Worm (Caenorhabditis elegans): Measurements from ENCODE around the gene C14A11.6.

The C14A11.6 gene

DNA sequence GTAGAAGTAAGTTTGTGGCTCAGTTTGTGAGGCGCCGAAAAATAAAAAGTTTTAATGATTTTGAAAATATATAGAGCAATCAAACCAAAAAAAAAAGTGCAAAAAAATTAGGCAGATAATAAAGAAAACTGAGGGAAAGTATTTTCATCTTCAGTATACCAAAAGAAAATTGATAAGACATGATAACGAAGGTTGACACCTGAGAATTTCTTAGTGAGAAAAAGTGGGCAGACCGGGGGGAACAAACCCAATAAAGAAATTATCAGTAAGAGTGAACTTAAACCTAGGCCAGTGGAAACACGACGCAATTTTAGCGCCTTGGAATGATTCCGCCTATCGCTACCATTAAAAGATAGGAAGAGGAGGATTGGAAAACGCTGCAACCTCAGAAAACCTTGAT, 24.7 kb upstream of the C14A11.6 start:
- TF ChIP-seq M03D4.4 (tag; optimal IDR thresholded peaks at IDR 0.05) (no peak), pha-4 (tag; optimal IDR thresholded peaks at IDR 0.05) (no peak), mls-2 (tag; optimal IDR thresholded peaks at IDR 0.05) (no peak), nhr-237 (tag; optimal IDR thresholded peaks at IDR 0.05) (no peak), flh-1 (GFP tag; optimal IDR thresholded peaks at IDR 0.05) (no peak), mep-1 (tag; optimal IDR thresholded peaks at IDR 0.05) (no peak), drap-1 (GFP tag; optimal IDR thresholded peaks at IDR 0.05) (no peak), ces-1 (GFP tag; optimal IDR thresholded peaks at IDR 0.05) (no peak), elt-3 (tag; optimal IDR thresholded peaks at IDR 0.05) (no peak), unc-120 (tag; optimal IDR thresholded peaks at IDR 0.05; ENCODE audit: poor library complexity, severe bottlenecking) (no peak)

DNA sequence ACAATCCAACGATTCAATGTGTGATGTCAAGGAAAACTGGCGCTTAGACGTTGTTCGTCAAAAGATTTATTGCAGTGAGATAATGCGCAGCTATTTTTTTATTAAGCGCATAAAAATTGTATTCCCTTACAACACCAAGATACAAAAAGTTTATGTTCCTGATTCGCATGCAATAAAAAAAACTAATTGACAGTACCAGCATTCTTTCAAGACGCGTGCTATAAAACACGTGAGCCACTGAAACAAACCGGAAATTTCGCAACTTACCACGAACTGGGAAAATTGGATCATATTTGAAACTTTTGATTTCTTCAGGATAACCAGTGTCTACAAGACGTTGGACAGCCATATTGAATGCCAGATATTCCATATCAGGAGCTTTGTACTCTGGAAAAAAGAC, 23.5 kb upstream of the C14A11.6 start:
- TF ChIP-seq ceh-83 (GFP tag; optimal IDR thresholded peaks at IDR 0.05) (no peak), zip-8 (tag; optimal IDR thresholded peaks at IDR 0.05) (no peak), hlh-1 (tag; optimal IDR thresholded peaks at IDR 0.05) (no peak), elt-3 (tag; optimal IDR thresholded peaks at IDR 0.05) (no peak), ceh-39 (tag; optimal IDR thresholded peaks at IDR 0.05) (no peak), nhr-2 (tag; optimal IDR thresholded peaks at IDR 0.05) (no peak), M03D4.4 (tag; optimal IDR thresholded peaks at IDR 0.05) (no peak), nhr-12 (tag; optimal IDR thresholded peaks at IDR 0.05) (no peak), blmp-1 (tag; optimal IDR thresholded peaks at IDR 0.05) (no peak), snpc-4 (tag; optimal IDR thresholded peaks at IDR 0.05) (no peak), nhr-76 (tag; optimal IDR thresholded peaks at IDR 0.05) (no peak), elt-1 (tag; optimal IDR thresholded peaks at IDR 0.05; ENCODE audit: borderline replicate concordance, insufficient read depth) (no peak), mls-2 (tag; optimal IDR thresholded peaks at IDR 0.05) (no peak), bed-3 (GFP tag; optimal IDR thresholded peaks at IDR 0.05) (no peak), lsy-2 (tag; optimal IDR thresholded peaks at IDR 0.05) (no peak), ham-2 (GFP tag; optimal IDR thresholded peaks at IDR 0.05) (no peak)

DNA sequence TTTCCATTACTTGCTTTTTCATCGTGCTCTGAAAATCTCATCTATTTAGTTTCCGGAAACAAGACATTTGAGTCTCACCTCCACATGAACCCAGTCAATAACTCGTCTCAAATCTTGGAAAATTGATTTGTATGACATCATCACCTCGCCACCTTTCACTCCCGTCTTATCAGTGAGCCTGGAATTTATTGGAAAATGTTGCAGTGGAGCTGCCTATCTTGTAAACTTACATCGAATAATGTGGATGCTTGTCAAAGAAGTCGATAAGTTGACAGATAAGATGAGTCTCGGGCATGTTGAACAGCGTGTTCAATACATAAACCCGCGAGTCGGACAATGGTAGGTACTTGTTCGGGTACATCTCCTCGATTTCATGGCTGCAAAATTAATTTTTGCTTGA, 22.8 kb upstream of the C14A11.6 start:
- TF ChIP-seq M03D4.4 (tag; optimal IDR thresholded peaks at IDR 0.05) (no peak), lin-13 (tag; optimal IDR thresholded peaks at IDR 0.05) (no peak), tbx-8 (GFP tag; optimal IDR thresholded peaks at IDR 0.05) (no peak), nhr-76 (tag; optimal IDR thresholded peaks at IDR 0.05) (no peak), blmp-1 (tag; optimal IDR thresholded peaks at IDR 0.05) (no peak), ceh-39 (tag; optimal IDR thresholded peaks at IDR 0.05) (no peak), lsy-2 (tag; optimal IDR thresholded peaks at IDR 0.05) (no peak), nhr-12 (tag; optimal IDR thresholded peaks at IDR 0.05) (no peak), ham-2 (GFP tag; optimal IDR thresholded peaks at IDR 0.05) (no peak), unc-62 (GFP tag; optimal IDR thresholded peaks at IDR 0.05) (no peak), flh-1 (GFP tag; optimal IDR thresholded peaks at IDR 0.05) (no peak)

DNA sequence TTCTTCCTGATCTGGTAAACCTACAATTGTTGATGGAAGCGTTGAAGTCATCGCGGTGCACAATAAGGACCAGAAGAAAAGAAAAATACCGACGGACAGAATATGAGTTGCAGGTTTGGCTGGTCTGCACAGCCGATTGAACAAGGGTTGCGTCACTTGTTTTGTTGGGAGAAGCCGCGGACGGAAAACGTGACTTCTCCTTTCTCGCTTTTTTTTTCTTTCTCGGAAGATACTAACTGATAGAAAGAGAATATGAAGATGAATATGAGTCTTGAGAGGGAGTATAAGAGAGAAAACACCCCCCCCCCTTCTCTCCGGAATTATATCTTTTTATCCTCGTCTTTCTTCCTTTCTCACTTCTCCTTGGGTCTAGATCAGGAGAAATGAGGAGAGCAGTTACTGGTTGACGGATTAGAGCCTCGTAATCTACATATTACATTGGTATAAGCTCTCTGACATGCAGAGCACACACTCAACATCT, 13.8 kb upstream of the C14A11.6 start, which contains the start of gene ssr-2:
Gene ssr-2, minus strand, starts transcription at position 51 of the 481 bp plus-strand sequence.
- TF ChIP-seq pha-4 (tag; optimal IDR thresholded peaks at IDR 0.05) (no peak), lin-13 (tag; optimal IDR thresholded peaks at IDR 0.05) (no peak), blmp-1 (tag; optimal IDR thresholded peaks at IDR 0.05) (no peak), lsy-2 (tag; optimal IDR thresholded peaks at IDR 0.05) (no peak), drap-1 (GFP tag; optimal IDR thresholded peaks at IDR 0.05) (no peak), nhr-2 (tag; optimal IDR thresholded peaks at IDR 0.05) (no peak), nhr-237 (tag; optimal IDR thresholded peaks at IDR 0.05) (no peak), nhr-28 (tag; optimal IDR thresholded peaks at IDR 0.05) (no peak), ceh-39 (tag; optimal IDR thresholded peaks at IDR 0.05) (no peak), lin-32 (GFP tag; optimal IDR thresholded peaks at IDR 0.05) (no peak), sptf-1 (tag; optimal IDR thresholded peaks at IDR 0.05) (no peak), M03D4.4 (tag; optimal IDR thresholded peaks at IDR 0.05) (no peak), nhr-12 (tag; optimal IDR thresholded peaks at IDR 0.05) (no peak), snpc-4 (tag; optimal IDR thresholded peaks at IDR 0.05) (no peak), flh-1 (GFP tag; optimal IDR thresholded peaks at IDR 0.05) (no peak), nhr-76 (tag; optimal IDR thresholded peaks at IDR 0.05) (no peak), sem-2 (GFP tag; optimal IDR thresholded peaks at IDR 0.05) (no peak), elt-1 (tag; optimal IDR thresholded peaks at IDR 0.05; ENCODE audit: borderline replicate concordance, insufficient read depth) (no peak)

DNA sequence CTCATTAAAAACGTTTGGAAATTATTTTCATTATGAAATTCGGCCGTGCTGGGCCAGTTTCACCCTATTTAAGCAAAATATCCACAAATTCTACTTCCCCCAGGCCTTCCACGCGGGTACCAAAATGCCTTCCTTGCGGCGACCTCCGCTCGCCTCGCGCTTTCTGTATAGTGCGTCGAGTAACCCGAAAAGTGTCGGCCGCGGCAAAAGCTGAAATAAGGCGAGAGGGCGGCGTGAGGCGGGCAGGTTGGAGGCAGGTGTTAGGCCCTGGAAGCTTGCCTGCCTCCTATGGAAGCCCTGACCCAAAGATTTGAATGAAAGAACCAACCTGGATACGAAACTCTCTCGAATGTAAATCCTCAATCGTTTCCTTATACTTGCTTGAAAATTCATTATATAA, 12.4 kb upstream of the C14A11.6 start:
- TF ChIP-seq snpc-4 (tag; optimal IDR thresholded peaks at IDR 0.05) (no peak), nhr-12 (tag; optimal IDR thresholded peaks at IDR 0.05) (no peak), ceh-83 (GFP tag; optimal IDR thresholded peaks at IDR 0.05) (no peak), unc-120 (tag; optimal IDR thresholded peaks at IDR 0.05; ENCODE audit: poor library complexity, severe bottlenecking) (no peak), unc-62 (GFP tag; optimal IDR thresholded peaks at IDR 0.05) (no peak), nhr-237 (tag; optimal IDR thresholded peaks at IDR 0.05) (no peak), ceh-39 (tag; optimal IDR thresholded peaks at IDR 0.05) (no peak), sem-2 (GFP tag; optimal IDR thresholded peaks at IDR 0.05) (no peak), elt-1 (tag; optimal IDR thresholded peaks at IDR 0.05; ENCODE audit: borderline replicate concordance, insufficient read depth) (no peak), sptf-1 (tag; optimal IDR thresholded peaks at IDR 0.05) (no peak), ztf-11 (tag; optimal IDR thresholded peaks at IDR 0.05) (no peak), elt-3 (tag; optimal IDR thresholded peaks at IDR 0.05) (no peak), ceh-43 (GFP tag; optimal IDR thresholded peaks at IDR 0.05) (no peak), ham-2 (GFP tag; optimal IDR thresholded peaks at IDR 0.05) (no peak), mab-5 (tag; optimal IDR thresholded peaks at IDR 0.05) (no peak), lsy-2 (tag; optimal IDR thresholded peaks at IDR 0.05) (no peak), ces-1 (GFP tag; optimal IDR thresholded peaks at IDR 0.05) (no peak), cnd-1 (tag; optimal IDR thresholded peaks at IDR 0.05) (no peak), nhr-2 (tag; optimal IDR thresholded peaks at IDR 0.05) (no peak)

All from whole organism, mixed stage, embryonic.